Worm (Caenorhabditis elegans): Measurements from ENCODE around the gene str-206.

The str-206 gene

ce11 chrV:6231902-6232340 lies 14.0 kb downstream of the str-206 start:
- peak; percentile 75 for TF ChIP-seq nhr-129 (tag; optimal IDR thresholded peaks at IDR 0.05)
- TF ChIP-seq elt-1 (tag; optimal IDR thresholded peaks at IDR 0.05) = no peak
- TF ChIP-seq C34F6.9 (tag; optimal IDR thresholded peaks at IDR 0.05) = peak; percentile 1
- no peak for TF ChIP-seq ztf-1 (GFP tag; conservative IDR thresholded peaks at IDR 0.05)
- TF ChIP-seq nhr-237 (tag; optimal IDR thresholded peaks at IDR 0.05) = no peak
- no peak for TF ChIP-seq R02D3.7 (tag; optimal IDR thresholded peaks at IDR 0.05)
- TF ChIP-seq lsy-2 (tag; optimal IDR thresholded peaks at IDR 0.05) = peak in 1 of 2 experiments; percentile 33
- no peak for TF ChIP-seq lin-13 (GFP tag; optimal IDR thresholded peaks at IDR 0.05)
- peak; percentile 31 for TF ChIP-seq nhr-25 (tag; optimal IDR thresholded peaks at IDR 0.05)
- peak; percentile 7 for TF ChIP-seq nhr-6 (tag; optimal IDR thresholded peaks at IDR 0.05)
- TF ChIP-seq nhr-21 (tag; optimal IDR thresholded peaks at IDR 0.05) = no peak
- no peak for TF ChIP-seq sem-4 (tag; optimal IDR thresholded peaks at IDR 0.05)
- TF ChIP-seq sma-9 (GFP tag; optimal IDR thresholded peaks at IDR 0.05) = peak; percentile 7
- TF ChIP-seq sma-9 (tag; optimal IDR thresholded peaks at IDR 0.05) = no peak
- no peak for TF ChIP-seq unc-39 (tag; optimal IDR thresholded peaks at IDR 0.05)

DNA sequence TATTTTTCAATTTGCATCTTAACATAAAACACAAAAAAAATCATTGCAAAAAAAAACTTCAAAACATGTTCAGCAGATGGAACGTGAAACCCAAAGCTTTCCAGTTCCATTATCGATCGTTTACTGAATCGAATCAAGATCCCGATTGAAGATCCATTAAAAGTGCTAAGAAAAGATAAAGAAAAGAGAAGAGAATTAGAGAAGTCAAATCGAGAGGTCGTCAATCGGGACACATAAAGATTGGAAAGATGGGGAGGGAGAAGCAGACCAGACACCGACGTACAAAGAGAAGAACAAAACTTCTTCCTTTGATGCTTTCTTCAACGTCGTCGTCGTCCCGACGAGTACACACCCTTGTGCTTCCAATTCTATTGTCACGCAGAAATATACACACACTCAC lies 15.0 kb downstream of the str-206 start:
- no peak for TF ChIP-seq alr-1 (tag; optimal IDR thresholded peaks at IDR 0.05)
- TF ChIP-seq crh-2 (tag; optimal IDR thresholded peaks at IDR 0.05) = no peak
- no peak for TF ChIP-seq snpc-4 (tag; optimal IDR thresholded peaks at IDR 0.05)
- no peak for TF ChIP-seq egl-27 (tag; optimal IDR thresholded peaks at IDR 0.05)
- no peak for TF ChIP-seq sma-3 (GFP tag; optimal IDR thresholded peaks at IDR 0.05)
- no peak for TF ChIP-seq nhr-12 (tag; optimal IDR thresholded peaks at IDR 0.05)
- peak; percentile 5 for TF ChIP-seq F13H6.1 (tag; optimal IDR thresholded peaks at IDR 0.05)
- TF ChIP-seq nhr-11 (tag; optimal IDR thresholded peaks at IDR 0.05) = no peak
- no peak for TF ChIP-seq blmp-1 (tag; optimal IDR thresholded peaks at IDR 0.05; ENCODE audit: insufficient read depth)
- TF ChIP-seq nhr-129 (tag; optimal IDR thresholded peaks at IDR 0.05) = peak; percentile 28
- no peak for TF ChIP-seq lin-39 (tag; optimal IDR thresholded peaks at IDR 0.05)
- TF ChIP-seq ztf-1 (GFP tag; conservative IDR thresholded peaks at IDR 0.05) = no peak
- no peak for TF ChIP-seq peb-1 (tag; optimal IDR thresholded peaks at IDR 0.05)
- no peak for TF ChIP-seq sma-9 (GFP tag; optimal IDR thresholded peaks at IDR 0.05)
- TF ChIP-seq sma-9 (tag; optimal IDR thresholded peaks at IDR 0.05) = no peak
- peak; percentile 24 for TF ChIP-seq unc-55 (GFP tag; optimal IDR thresholded peaks at IDR 0.05)
- TF ChIP-seq nhr-25 (tag; optimal IDR thresholded peaks at IDR 0.05) = peak; percentile 12
- peak in 1 of 2 experiments; percentile 42 for TF ChIP-seq lsy-2 (tag; optimal IDR thresholded peaks at IDR 0.05)
- peak; percentile 63 for TF ChIP-seq sem-4 (tag; optimal IDR thresholded peaks at IDR 0.05)
- no peak for TF ChIP-seq lin-13 (GFP tag; optimal IDR thresholded peaks at IDR 0.05)
- TF ChIP-seq Y55F3AM.14 (GFP tag; optimal IDR thresholded peaks at IDR 0.05) = no peak
- TF ChIP-seq ceh-16 (tag; optimal IDR thresholded peaks at IDR 0.05) = no peak

DNA sequence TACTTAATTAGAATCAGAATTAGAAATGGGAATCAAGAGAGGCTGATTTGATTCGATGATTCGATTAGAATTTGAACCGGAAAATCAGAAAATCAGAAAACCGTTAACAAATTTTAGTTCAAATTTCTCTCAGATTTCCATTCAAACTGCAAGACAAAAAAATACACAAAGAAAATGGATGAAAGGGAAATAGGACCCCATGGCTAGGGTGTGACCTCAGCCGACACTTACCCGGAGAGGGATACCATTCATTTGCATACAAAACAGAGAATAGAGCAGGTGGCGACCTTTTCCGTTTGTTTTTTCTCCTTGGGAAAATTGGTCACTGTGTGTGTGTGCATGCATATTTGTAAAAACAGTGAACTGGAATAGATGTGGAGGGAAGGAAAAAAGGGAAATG lies 16.0 kb downstream of the str-206 start:
- peak; percentile 15 for TF ChIP-seq nhr-25 (tag; optimal IDR thresholded peaks at IDR 0.05)
- no peak for TF ChIP-seq ztf-11 (tag; optimal IDR thresholded peaks at IDR 0.05)

- TF ChIP-seq zag-1 (tag; optimal IDR thresholded peaks at IDR 0.05) (no peak), nhr-25 (tag; optimal IDR thresholded peaks at IDR 0.05) (no peak), mdl-1 (tag; optimal IDR thresholded peaks at IDR 0.05) (no peak), peb-1 (tag; optimal IDR thresholded peaks at IDR 0.05) (no peak), unc-55 (GFP tag; optimal IDR thresholded peaks at IDR 0.05) (peak; percentile 32), nhr-23 (tag; optimal IDR thresholded peaks at IDR 0.05) (no peak), Y55F3AM.14 (GFP tag; optimal IDR thresholded peaks at IDR 0.05) (no peak)
These were observed 16.9 kb downstream of the str-206 start, which contains the start of gene K08B12.3 for ce11 chrV:6234876-6235275. Gene K08B12.3, plus strand, starts transcription at chrV:6235176.

DNA sequence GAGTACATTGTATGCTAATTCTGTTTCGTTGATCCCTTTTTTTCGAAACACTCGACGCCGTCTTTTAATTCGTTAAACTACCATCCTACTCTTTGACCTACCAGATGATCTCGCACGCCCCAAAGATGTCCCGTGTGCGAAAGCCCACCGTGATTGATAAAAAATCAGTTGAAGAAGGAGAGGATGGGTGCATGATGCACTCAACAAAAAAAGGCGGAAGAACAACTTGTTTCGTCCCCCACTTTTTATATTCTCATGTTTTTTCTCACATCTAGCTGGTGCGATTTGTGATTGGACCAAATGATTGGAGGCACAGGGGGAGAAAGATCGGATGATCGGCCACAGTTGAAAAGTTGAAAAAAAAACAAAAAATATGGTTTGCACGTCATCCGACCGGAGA lies 20.4 kb downstream of the str-206 start:
- TF ChIP-seq alr-1 (tag; optimal IDR thresholded peaks at IDR 0.05) (no peak), sma-9 (GFP tag; optimal IDR thresholded peaks at IDR 0.05) (peak; percentile 90), sma-9 (tag; optimal IDR thresholded peaks at IDR 0.05) (no peak), ama-1 (optimal IDR thresholded peaks at IDR 0.05) (no peak), C34F6.9 (tag; optimal IDR thresholded peaks at IDR 0.05) (no peak), aly-2 (tag; optimal IDR thresholded peaks at IDR 0.05) (no peak), ztf-4 (tag; optimal IDR thresholded peaks at IDR 0.05) (no peak), ztf-1 (GFP tag; conservative IDR thresholded peaks at IDR 0.05) (no peak), nhr-237 (tag; optimal IDR thresholded peaks at IDR 0.05) (no peak), lsy-2 (tag; optimal IDR thresholded peaks at IDR 0.05) (no peak), nhr-25 (tag; optimal IDR thresholded peaks at IDR 0.05) (peak; percentile 18), skn-1 (tag; optimal IDR thresholded peaks at IDR 0.05) (no peak), nhr-77 (tag; optimal IDR thresholded peaks at IDR 0.05) (no peak), nhr-129 (tag; optimal IDR thresholded peaks at IDR 0.05) (peak; percentile 2), gmeb-1 (tag; optimal IDR thresholded peaks at IDR 0.05) (no peak), elt-1 (tag; optimal IDR thresholded peaks at IDR 0.05) (no peak), dmd-4 (tag; optimal IDR thresholded peaks at IDR 0.05) (no peak), nhr-12 (tag; optimal IDR thresholded peaks at IDR 0.05) (no peak), lin-11 (tag; optimal IDR thresholded peaks at IDR 0.05) (no peak), ceh-16 (tag; optimal IDR thresholded peaks at IDR 0.05) (no peak), snpc-4 (tag; optimal IDR thresholded peaks at IDR 0.05) (no peak), elt-3 (tag; optimal IDR thresholded peaks at IDR 0.05) (no peak), crh-2 (tag; optimal IDR thresholded peaks at IDR 0.05) (no peak), peb-1 (tag; optimal IDR thresholded peaks at IDR 0.05) (no peak), ceh-82 (tag; optimal IDR thresholded peaks at IDR 0.05) (no peak), sma-3 (GFP tag; optimal IDR thresholded peaks at IDR 0.05) (peak; percentile 73), nhr-10 (tag; optimal IDR thresholded peaks at IDR 0.05) (no peak), F13H6.1 (tag; optimal IDR thresholded peaks at IDR 0.05) (no peak), unc-55 (GFP tag; optimal IDR thresholded peaks at IDR 0.05) (no peak)

Data from whole organism, L2 larva.